Worm (Caenorhabditis elegans) whole organism, late embryonic: ENCODE results near the gene mnm-2.

Experiments
- ama-1 ChIP-seq: fragments of 150-350 bp; optimal IDR thresholded peaks from 2 replicates; lab custom pipeline; 2014
- che-1 ChIP-seq: sonication (generic microtip); optimal IDR thresholded peaks from 2 replicates; lab custom pipeline; 2016; ENCODE audit warnings: mild to moderate bottlenecking, missing genetic modification characterization, missing compliant biosample characterization
- elt-2 ChIP-seq: sonication (generic microtip); optimal IDR thresholded peaks from 2 replicates; lab custom pipeline; 2016; ENCODE audit warnings: missing genetic modification reagents, missing genetic modification characterization, missing compliant biosample characterization
- fkh-10 ChIP-seq: fragments of 150-350 bp; optimal IDR thresholded peaks from 2 replicates; lab custom pipeline; 2014; ENCODE audit warnings: missing biosample characterization, missing genetic modification reagents, missing genetic modification characterization
- hlh-30 ChIP-seq: sonication (generic microtip); optimal IDR thresholded peaks from 2 replicates; lab custom pipeline; 2017; ENCODE audit warnings: antibody characterized with exemption, missing genetic modification characterization, missing compliant biosample characterization; ENCODE audit not compliant: insufficient read depth
- hlh-8 ChIP-seq: sonication (generic microtip); optimal IDR thresholded peaks from 2 replicates; lab custom pipeline; 2016; ENCODE audit warnings: missing genotype, missing genetic modification characterization, missing compliant biosample characterization
- lim-6 ChIP-seq: sonication (generic microtip); optimal IDR thresholded peaks from 2 replicates; lab custom pipeline; 2016; ENCODE audit warnings: missing genetic modification characterization, missing compliant biosample characterization
- nhr-11 ChIP-seq: fragments of 150-350 bp; optimal IDR thresholded peaks from 2 replicates; lab custom pipeline; 2014; ENCODE audit warnings: missing biosample characterization, missing genetic modification characterization
- npax-4 ChIP-seq: sonication (generic microtip); optimal IDR thresholded peaks from 2 replicates; lab custom pipeline; 2016; ENCODE audit warnings: missing genetic modification characterization, missing compliant biosample characterization
- pag-3 ChIP-seq: sonication (generic microtip); optimal IDR thresholded peaks from 2 replicates; lab custom pipeline; 2016; ENCODE audit warnings: missing compliant biosample characterization, missing genetic modification characterization, borderline replicate concordance
- unc-55 ChIP-seq: sonication (generic microtip); optimal IDR thresholded peaks from 2 replicates; lab custom pipeline; 2017; ENCODE audit warnings: missing biosample characterization, missing genetic modification reagents, missing genetic modification characterization
- unc-86 ChIP-seq: sonication (generic microtip); optimal IDR thresholded peaks from 2 replicates; lab custom pipeline; 2016; ENCODE audit warnings: missing genetic modification characterization, missing compliant biosample characterization

- TF ChIP-seq ama-1 (lab: Kevin White, UChicago) (no peak), npax-4 (no peak), pag-3 (tag; lab: Kevin White, UChicago) (no peak), che-1 (tag; lab: Kevin White, UChicago) (no peak), hlh-8 (no peak), unc-86 (tag; lab: Kevin White, UChicago) (no peak), nhr-11 (tag; lab: Kevin White, UChicago) (no peak), elt-2 (tag; lab: Kevin White, UChicago) (no peak), lim-6 (no peak), unc-55 (no peak), fkh-10 (GFP tag; lab: Kevin White, UChicago) (no peak), hlh-30 (tag; lab: Kevin White, UChicago) (no peak)
These were observed 9.3 kb downstream of the mnm-2 start, which contains the start of gene C10A4.7 for ce11 chrX:7415420-7415819.
